Worm (Caenorhabditis elegans) whole organism, midembryonic: ENCODE measurements around the gene C02B10.4.

Source experiments
- med-1 ChIP-seq: sonication (generic microtip); optimal IDR thresholded peaks from 2 replicates; lab custom pipeline; 2017; ENCODE audit warnings: missing genetic modification characterization, mild to moderate bottlenecking, missing compliant biosample characterization, antibody characterized with exemption, missing genetic modification reagents; ENCODE audit not compliant: insufficient read depth
- ref-1 ChIP-seq: fragments of 200-800 bp; sonication (Bioruptor generic); conservative IDR thresholded peaks from 2 replicates; pipeline ENCODE4 v1.3.6; 2022; ENCODE audit warnings: missing genetic modification reagents, missing genetic modification characterization, missing compliant biosample characterization
- ztf-23 ChIP-seq: fragments of 200-800 bp; sonication (Bioruptor generic); IDR thresholded peaks from 2 replicates; pipeline ENCODE4 v1.3.6; 2022; ENCODE audit warnings: missing genetic modification reagents, missing genetic modification characterization, missing compliant biosample characterization
- ztf-29 ChIP-seq: fragments of 200-800 bp; sonication (Bioruptor generic); IDR thresholded peaks from 2 replicates; pipeline ENCODE4 v1.3.6; 2022; ENCODE audit warnings: missing genetic modification reagents, missing genetic modification characterization, missing compliant biosample characterization

DNA sequence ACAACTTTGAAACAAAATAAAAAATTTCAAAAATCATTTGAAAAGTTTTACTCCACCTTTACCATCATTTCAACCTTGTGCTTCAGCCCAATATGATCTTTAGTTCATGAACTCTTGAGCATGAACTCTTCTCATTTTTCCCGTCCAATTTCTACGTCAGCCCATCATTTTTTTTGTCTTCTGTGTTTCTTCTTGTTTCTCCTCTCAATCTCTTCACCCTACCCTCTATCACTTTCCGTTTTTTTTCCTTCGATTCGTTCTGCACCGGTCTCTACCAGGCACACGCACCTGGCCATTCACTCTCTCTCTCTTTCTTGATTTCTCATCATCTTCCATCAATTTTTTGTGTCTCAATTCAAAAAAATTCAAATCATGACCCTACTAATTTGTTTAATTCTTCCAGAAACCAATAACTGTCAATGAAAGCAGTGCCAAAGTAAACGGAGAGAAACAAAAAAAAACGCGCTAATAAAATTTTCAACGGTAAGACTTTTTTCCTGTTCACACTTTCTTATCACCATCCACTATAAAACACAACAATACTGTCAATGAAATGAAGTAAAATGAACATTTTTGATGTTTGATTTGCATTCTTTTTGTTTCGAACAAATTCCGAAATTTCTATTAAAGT, 8.4 kb upstream of the C02B10.4 start, which contains the start of gene pygo-1:
- TF ChIP-seq med-1 (GFP tag; lab: Kevin White, UChicago): no peak
- TF ChIP-seq ztf-23 (GFP tag; lab: Robert Waterston, UW): no peak
- TF ChIP-seq ref-1 (GFP tag; lab: Robert Waterston, UW): no peak
- TF ChIP-seq ztf-29 (GFP tag; lab: Robert Waterston, UW): no peak
